Fruit fly (Drosophila melanogaster) whole organism, embryonic: Measurements from ENCODE around the gene CG34179.

Experiments used
- ATbp ChIP-seq: fragments of 200-800 bp; sonication (Bioruptor generic); optimal IDR thresholded peaks from 2 replicates; lab custom pipeline; 2017; ENCODE audit warnings: missing biosample characterization, mild to moderate bottlenecking, missing genetic modification characterization, missing genetic modification reagents
- Atf-2 ChIP-seq: fragments of 200-800 bp; sonication (Bioruptor generic); optimal IDR thresholded peaks from 2 replicates; lab custom pipeline; 2016; ENCODE audit warnings: missing biosample characterization, missing genetic modification characterization
- BEAF-32 ChIP-seq: fragments of 200-800 bp; sonication (Bioruptor generic); optimal IDR thresholded peaks from 3 replicates; lab custom pipeline; 2017; ENCODE audit warnings: missing biosample characterization, missing genetic modification characterization, mild to moderate bottlenecking, moderate library complexity, missing genetic modification reagents
- Bgb ChIP-seq: fragments of 200-800 bp; sonication (Bioruptor generic); IDR thresholded peaks from 2 replicates; pipeline ENCODE4 v1.3.6; 2022; ENCODE audit warnings: missing biosample characterization, missing genetic modification characterization; ENCODE audit not compliant: partially characterized antibody
- CG10274 ChIP-seq: fragments of 200-800 bp; sonication (Bioruptor generic); optimal IDR thresholded peaks from 3 replicates; lab custom pipeline; 2017; ENCODE audit warnings: missing biosample characterization, mild to moderate bottlenecking, missing genetic modification characterization
- CG12071 ChIP-seq: fragments of 200-800 bp; sonication (Bioruptor generic); optimal IDR thresholded peaks from 3 replicates; lab custom pipeline; 2018; ENCODE audit warnings: missing biosample characterization, mild to moderate bottlenecking, missing genetic modification characterization
- CG12942 ChIP-seq: fragments of 200-800 bp; sonication (Bioruptor generic); optimal IDR thresholded peaks from 3 replicates; lab custom pipeline; 2016; ENCODE audit warnings: missing biosample characterization, missing genetic modification characterization
- CG13775 ChIP-seq: fragments of 200-800 bp; sonication (Bioruptor generic); optimal IDR thresholded peaks from 3 replicates; lab custom pipeline; 2017; ENCODE audit warnings: missing biosample characterization, mild to moderate bottlenecking, missing genetic modification characterization
- CG1603 ChIP-seq: fragments of 200-800 bp; sonication (Bioruptor generic); optimal IDR thresholded peaks from 2 replicates; lab custom pipeline; 2019; ENCODE audit warnings: missing biosample characterization, mild to moderate bottlenecking, missing genetic modification characterization, moderate library complexity
- CG16815 ChIP-seq: fragments of 200-800 bp; sonication (Bioruptor generic); optimal IDR thresholded peaks from 3 replicates; lab custom pipeline; 2017; ENCODE audit warnings: missing biosample characterization, mild to moderate bottlenecking, missing genetic modification characterization
- CG17385 ChIP-seq: fragments of 200-800 bp; sonication (Bioruptor generic); optimal IDR thresholded peaks from 3 replicates; lab custom pipeline; 2018; ENCODE audit warnings: missing biosample characterization, mild to moderate bottlenecking, missing genetic modification characterization
- CG17912 ChIP-seq: fragments of 200-800 bp; sonication (Bioruptor generic); optimal IDR thresholded peaks from 2 replicates; lab custom pipeline; 2018; ENCODE audit warnings: missing biosample characterization, mild to moderate bottlenecking, missing genetic modification characterization
- CG3065 ChIP-seq: fragments of 200-800 bp; sonication (Bioruptor generic); optimal IDR thresholded peaks from 2 replicates; lab custom pipeline; 2016; ENCODE audit warnings: missing biosample characterization, missing genetic modification characterization
- CG3281 ChIP-seq: fragments of 200-800 bp; sonication (Bioruptor generic); optimal IDR thresholded peaks from 3 replicates; lab custom pipeline; 2017; ENCODE audit warnings: missing biosample characterization, mild to moderate bottlenecking, missing genetic modification characterization
- CG42726 ChIP-seq: fragments of 200-800 bp; sonication (Bioruptor generic); IDR thresholded peaks from 2 replicates; pipeline ENCODE4 v1.3.6; 2022; ENCODE audit warnings: missing biosample characterization, missing genetic modification characterization; ENCODE audit not compliant: partially characterized antibody
- CG4282 ChIP-seq: fragments of 200-800 bp; sonication (Bioruptor generic); optimal IDR thresholded peaks from 2 replicates; lab custom pipeline; 2016; ENCODE audit warnings: missing biosample characterization, missing genetic modification characterization
- CG6689 ChIP-seq: fragments of 200-800 bp; sonication (Bioruptor generic); IDR thresholded peaks from 2 replicates; pipeline ENCODE4 v1.3.6; 2022; ENCODE audit warnings: missing biosample characterization, missing genetic modification characterization
- CG7928 ChIP-seq: fragments of 200-800 bp; sonication (Bioruptor generic); optimal IDR thresholded peaks from 2 replicates; lab custom pipeline; 2017; ENCODE audit warnings: missing biosample characterization, mild to moderate bottlenecking, missing genetic modification characterization
- CG7987 ChIP-seq: fragments of 200-800 bp; sonication (Bioruptor generic); optimal IDR thresholded peaks from 2 replicates; lab custom pipeline; 2018; ENCODE audit warnings: missing biosample characterization, mild to moderate bottlenecking, missing genetic modification characterization, moderate library complexity
- Deaf1 ChIP-seq: fragments of 200-800 bp; optimal IDR thresholded peaks from 3 replicates; lab custom pipeline; 2019; ENCODE audit warnings: missing biosample characterization, mild to moderate bottlenecking, missing genetic modification characterization, moderate library complexity
- Dref ChIP-seq: fragments of 200-800 bp; sonication (Bioruptor generic); IDR thresholded peaks from 2 replicates; pipeline ENCODE4 v1.3.6; 2022; ENCODE audit warnings: missing biosample characterization, missing genetic modification characterization
- Drgx ChIP-seq: fragments of 200-800 bp; sonication (Bioruptor generic); IDR thresholded peaks from 2 replicates; pipeline ENCODE4 v1.3.6; 2022; ENCODE audit warnings: missing biosample characterization, missing genetic modification characterization
- Hmr ChIP-seq: fragments of 200-800 bp; sonication (Bioruptor generic); optimal IDR thresholded peaks from 3 replicates; lab custom pipeline; 2017; ENCODE audit warnings: mild to moderate bottlenecking, missing biosample characterization, missing genetic modification reagents, missing genetic modification characterization
- Lpt ChIP-seq: fragments of >200 bp; optimal IDR thresholded peaks from 2 replicates; lab custom pipeline; 2018; ENCODE audit warnings: missing biosample characterization, missing genetic modification characterization
- MTF-1 ChIP-seq: fragments of 200-800 bp; sonication (Bioruptor generic); optimal IDR thresholded peaks from 2 replicates; lab custom pipeline; 2018; ENCODE audit warnings: missing biosample characterization, mild to moderate bottlenecking, missing genetic modification characterization, borderline replicate concordance
- Myb ChIP-seq: fragments of 200-800 bp; sonication (Bioruptor generic); optimal IDR thresholded peaks from 2 replicates; lab custom pipeline; 2016; ENCODE audit warnings: missing biosample characterization, missing genetic modification characterization
- NC2β ChIP-seq: fragments of 200-800 bp; sonication (Bioruptor generic); optimal IDR thresholded peaks from 2 replicates; lab custom pipeline; 2016; ENCODE audit warnings: missing biosample characterization, missing genetic modification characterization
- Nf-YC ChIP-seq: fragments of 200-800 bp; optimal IDR thresholded peaks from 3 replicates; lab custom pipeline; 2019; ENCODE audit warnings: missing biosample characterization, mild to moderate bottlenecking, missing genetic modification characterization, moderate library complexity
- NfI ChIP-seq: fragments of 200-800 bp; sonication (Bioruptor generic); optimal IDR thresholded peaks from 3 replicates; lab custom pipeline; 2018; ENCODE audit warnings: missing biosample characterization, mild to moderate bottlenecking, missing genetic modification characterization, moderate library complexity
- ash1 ChIP-seq: fragments of 200-800 bp; sonication (Bioruptor generic); optimal IDR thresholded peaks from 2 replicates; lab custom pipeline; 2018; ENCODE audit warnings: missing biosample characterization, mild to moderate bottlenecking, missing genetic modification characterization
- caup ChIP-seq: fragments of 200-800 bp; sonication (Bioruptor generic); optimal IDR thresholded peaks from 3 replicates; lab custom pipeline; 2017; ENCODE audit warnings: missing biosample characterization, mild to moderate bottlenecking, missing genetic modification characterization, moderate library complexity; ENCODE audit not compliant: severe bottlenecking
- corto ChIP-seq: fragments of 200-800 bp; sonication (Bioruptor generic); optimal IDR thresholded peaks from 2 replicates; lab custom pipeline; 2016; ENCODE audit warnings: missing biosample characterization, mild to moderate bottlenecking, missing genetic modification characterization, moderate library complexity
- dimm ChIP-seq: fragments of 200-800 bp; sonication (Bioruptor generic); IDR thresholded peaks from 2 replicates; pipeline ENCODE4 v1.3.6; 2022; ENCODE audit warnings: missing biosample characterization, missing genetic modification characterization
- dpn ChIP-seq, 2 experiments: fragments of 200-800 bp; sonication (Bioruptor generic); optimal IDR thresholded peaks; 3 replicates each; lab custom pipeline; 2016; ENCODE audit warnings: missing biosample characterization in 2 of 2, missing genetic modification characterization in 2 of 2
- gfzf ChIP-seq: fragments of 200-800 bp; sonication (Bioruptor generic); optimal IDR thresholded peaks from 2 replicates; lab custom pipeline; 2016; ENCODE audit warnings: missing biosample characterization, mild to moderate bottlenecking, missing genetic modification characterization, moderate library complexity
- gro ChIP-seq: fragments of 200-800 bp; sonication (Bioruptor generic); optimal IDR thresholded peaks from 2 replicates; lab custom pipeline; 2016; ENCODE audit warnings: missing biosample characterization, missing genetic modification characterization
- ham ChIP-seq: fragments of 200-800 bp; sonication (Bioruptor generic); IDR thresholded peaks from 2 replicates; pipeline ENCODE4 v1.3.6; 2022; ENCODE audit warnings: missing biosample characterization, missing genetic modification characterization
- ind ChIP-seq: fragments of 200-800 bp; sonication (Bioruptor generic); optimal IDR thresholded peaks from 3 replicates; lab custom pipeline; 2016; ENCODE audit warnings: missing biosample characterization, missing genetic modification characterization
- jing ChIP-seq: fragments of 200-800 bp; sonication (Bioruptor generic); optimal IDR thresholded peaks from 2 replicates; lab custom pipeline; 2018; ENCODE audit warnings: missing biosample characterization, mild to moderate bottlenecking, missing genetic modification characterization
- onecut ChIP-seq: fragments of 200-800 bp; sonication (Bioruptor generic); IDR thresholded peaks from 2 replicates; pipeline ENCODE4 v1.3.6; 2022; ENCODE audit warnings: missing biosample characterization, missing genetic modification characterization
- pnt ChIP-seq: fragments of 200-800 bp; sonication (Bioruptor generic); optimal IDR thresholded peaks from 3 replicates; lab custom pipeline; 2016; ENCODE audit warnings: missing biosample characterization, missing genetic modification characterization
- pum ChIP-seq: fragments of 200-800 bp; sonication (Bioruptor generic); optimal IDR thresholded peaks from 2 replicates; lab custom pipeline; 2016; ENCODE audit warnings: missing biosample characterization, missing genetic modification characterization
- run ChIP-seq: fragments of 200-800 bp; sonication (Bioruptor generic); optimal IDR thresholded peaks from 3 replicates; lab custom pipeline; 2018; ENCODE audit warnings: missing biosample characterization, mild to moderate bottlenecking, missing genetic modification characterization
- scrt ChIP-seq: fragments of 200-800 bp; sonication (Bioruptor generic); optimal IDR thresholded peaks from 2 replicates; lab custom pipeline; 2018; ENCODE audit warnings: missing biosample characterization, mild to moderate bottlenecking, missing genetic modification characterization, moderate library complexity
- so ChIP-seq: fragments of 200-800 bp; sonication (Bioruptor generic); IDR thresholded peaks from 3 replicates; pipeline ENCODE4 v1.3.6; 2022; ENCODE audit warnings: missing biosample characterization, missing genetic modification characterization
- toy ChIP-seq: fragments of 200-800 bp; sonication (Bioruptor generic); IDR thresholded peaks from 2 replicates; pipeline ENCODE4 v1.3.6; 2022; ENCODE audit warnings: missing biosample characterization, missing genetic modification characterization
- unc-4 ChIP-seq: fragments of 200-800 bp; sonication (Bioruptor generic); IDR thresholded peaks from 2 replicates; pipeline ENCODE4 v1.3.6; 2022; ENCODE audit warnings: missing biosample characterization, missing genetic modification characterization; ENCODE audit not compliant: partially characterized antibody
- vfl ChIP-seq: fragments of 200-800 bp; sonication (Bioruptor generic); optimal IDR thresholded peaks from 2 replicates; lab custom pipeline; 2016; ENCODE audit warnings: missing biosample characterization, missing genetic modification characterization
- z ChIP-seq: fragments of 200-800 bp; sonication (Bioruptor generic); IDR thresholded peaks from 3 replicates; pipeline ENCODE4 v1.3.6; 2022; ENCODE audit warnings: missing biosample characterization, missing genetic modification characterization
- zfh1 ChIP-seq: fragments of 200-800 bp; sonication (Bioruptor generic); IDR thresholded peaks from 3 replicates; pipeline ENCODE4 v1.3.6; 2022; ENCODE audit warnings: missing biosample characterization, missing genetic modification characterization

The CG34179 gene

dm6 chr2L:6065823-6066222 lies 17.3 kb upstream of the CG34179 start, which contains the start of the genes Fbw5 and CG9147 (continued):
- TF ChIP-seq pnt (peak; percentile 99), Dref (GFP tag; lab: Robert Waterston, UW) (peak; percentile 76), CG13775 (GFP tag; lab: Kevin White, UChicago) (peak; percentile 99), scrt (peak; percentile 97), CG17385 (peak; percentile 100), pum (peak; percentile 99), dimm (GFP tag; lab: Robert Waterston, UW) (peak; percentile 99), toy (peak; percentile 97), zfh1 (GFP tag; lab: Robert Waterston, UW) (peak; percentile 100), caup (GFP tag; lab: Kevin White, UChicago) (peak; percentile 99), CG1603 (tag; lab: Kevin White, UChicago) (peak; percentile 99), NC2β (GFP tag; lab: Kevin White, UChicago) (peak; percentile 99), jing (GFP tag; lab: Kevin White, UChicago) (peak; percentile 100), CG4282 (GFP tag; lab: Kevin White, UChicago) (peak; percentile 98), gfzf (GFP tag; lab: Kevin White, UChicago) (peak; percentile 45), CG6689 (GFP tag; lab: Robert Waterston, UW) (peak; percentile 99), CG10274 (GFP tag; lab: Kevin White, UChicago) (peak; percentile 95), CG7987 (GFP tag; lab: Kevin White, UChicago) (peak; percentile 98), onecut (peak; percentile 99), CG3065 (GFP tag; lab: Kevin White, UChicago) (peak; percentile 99), Bgb (GFP tag; lab: Robert Waterston, UW) (peak; percentile 58; the same call in 1 of the 2 replicates), CG7928 (GFP tag; lab: Kevin White, UChicago) (peak; percentile 84), CG17912 (GFP tag; lab: Kevin White, UChicago) (peak; percentile 96), Deaf1 (tag; lab: Kevin White, UChicago) (peak; percentile 92), unc-4 (GFP tag; lab: Robert Waterston, UW) (peak; percentile 59), ATbp (peak; percentile 100), so (GFP tag; lab: Robert Waterston, UW) (peak; percentile 100), CG16815 (peak; percentile 100), ash1 (GFP tag; lab: Kevin White, UChicago) (peak; percentile 97), ham (GFP tag; lab: Robert Waterston, UW) (peak; percentile 99), vfl (peak; percentile 99), CG12071 (GFP tag; lab: Kevin White, UChicago) (peak; percentile 98), ind (GFP tag; lab: Kevin White, UChicago) (peak; percentile 99), NfI (peak; percentile 100), run (tag; lab: Kevin White, UChicago) (peak; percentile 99), Myb (GFP tag; lab: Kevin White, UChicago) (peak; percentile 95), z (GFP tag; lab: Robert Waterston, UW) (peak; percentile 86), CG42726 (no peak), Nf-YC (peak; percentile 88), BEAF-32 (GFP tag; lab: Kevin White, UChicago) (peak; percentile 61), MTF-1 (GFP tag; lab: Kevin White, UChicago) (peak; percentile 97), corto (GFP tag; lab: Kevin White, UChicago) (peak; percentile 99), dpn (GFP tag; optimal IDR thresholded peaks at IDR 0.05; lab: Kevin White, UChicago) (peak; percentile 100), Drgx (GFP tag; lab: Robert Waterston, UW) (peak; percentile 99), Hmr (peak; percentile 100), CG3281 (GFP tag; lab: Kevin White, UChicago) (peak; percentile 98), Atf-2 (GFP tag; lab: Kevin White, UChicago) (peak; percentile 99), Lpt (GFP tag; lab: Kevin White, UChicago) (no peak), CG12942 (peak; percentile 100), gro (GFP tag; lab: Kevin White, UChicago) (peak; percentile 100)
